Worm (Caenorhabditis elegans) whole organism, young adult: Measurements from ENCODE around the gene ZK1055.6.

Source experiments
- B0261.1 ChIP-seq: sonication (generic microtip); optimal IDR thresholded peaks from 2 replicates; lab custom pipeline; 2016; ENCODE audit warnings: mild to moderate bottlenecking, missing genetic modification characterization, moderate library complexity, missing compliant biosample characterization
- C17E4.6 ChIP-seq: fragments of 200-800 bp; sonication (Bioruptor generic); IDR thresholded peaks from 2 replicates; pipeline ENCODE4 v1.3.6; 2022; ENCODE audit warnings: missing genetic modification reagents, missing genetic modification characterization, missing compliant biosample characterization
- F10E7.11 ChIP-seq: sonication (generic microtip); optimal IDR thresholded peaks from 2 replicates; lab custom pipeline; 2017; ENCODE audit warnings: mild to moderate bottlenecking, missing genetic modification characterization, moderate library complexity, missing compliant biosample characterization
- F22D6.2 ChIP-seq: sonication (generic microtip); optimal IDR thresholded peaks from 2 replicates; lab custom pipeline; 2016; ENCODE audit warnings: mild to moderate bottlenecking, missing genetic modification characterization, missing compliant biosample characterization
- F23B12.7 ChIP-seq: sonication (generic microtip); optimal IDR thresholded peaks from 2 replicates; lab custom pipeline; 2017; ENCODE audit warnings: missing genetic modification characterization, mild to moderate bottlenecking, missing compliant biosample characterization, antibody characterized with exemption, moderate library complexity; ENCODE audit not compliant: insufficient read depth
- F33H1.4 ChIP-seq: fragments of 200-800 bp; sonication (Bioruptor generic); IDR thresholded peaks from 2 replicates; pipeline ENCODE4 v1.3.6; 2022; ENCODE audit warnings: missing genetic modification reagents, missing genetic modification characterization, missing compliant biosample characterization
- K11D2.4 ChIP-seq: fragments of 200-800 bp; sonication (Bioruptor generic); IDR thresholded peaks from 2 replicates; pipeline ENCODE4 v1.3.6; 2022; ENCODE audit warnings: missing genetic modification reagents, missing genetic modification characterization, missing compliant biosample characterization
- K12H6.12 ChIP-seq: fragments of 200-800 bp; sonication (Bioruptor generic); optimal IDR thresholded peaks from 2 replicates; lab custom pipeline; 2018; ENCODE audit warnings: mild to moderate bottlenecking, missing genetic modification characterization, missing compliant biosample characterization
- T26A5.8 ChIP-seq: sonication (generic microtip); optimal IDR thresholded peaks from 2 replicates; lab custom pipeline; 2016; ENCODE audit warnings: missing genetic modification characterization, missing compliant biosample characterization
- ama-1 ChIP-seq, 3 experiments: fragments of 150-350 bp in 1 of 3; sonication (generic microtip) in 2 of 3; optimal IDR thresholded peaks; 2 replicates each; lab custom pipeline; 2014 to 2018; ENCODE audit warnings: missing biosample characterization in 2 of 3, missing genetic modification characterization in 2 of 3, missing genetic modification reagents in 2 of 3
- atf-7 ChIP-seq: sonication (generic microtip); optimal IDR thresholded peaks from 2 replicates; lab custom pipeline; 2017; ENCODE audit warnings: mild to moderate bottlenecking, missing genetic modification characterization, missing compliant biosample characterization
- attf-5 ChIP-seq: fragments of 200-800 bp; sonication (Bioruptor generic); optimal IDR thresholded peaks from 2 replicates; lab custom pipeline; 2018; ENCODE audit warnings: mild to moderate bottlenecking, missing genetic modification characterization, missing compliant biosample characterization
- attf-6 ChIP-seq: fragments of 200-800 bp; sonication (Bioruptor generic); IDR thresholded peaks from 2 replicates; pipeline ENCODE4 v1.3.6; 2022; ENCODE audit warnings: missing genetic modification reagents, missing genetic modification characterization, missing compliant biosample characterization
- bed-2 ChIP-seq: fragments of 200-800 bp; sonication (Bioruptor generic); IDR thresholded peaks from 2 replicates; pipeline ENCODE4 v1.3.6; 2022; ENCODE audit warnings: missing genetic modification reagents, missing genetic modification characterization, missing compliant biosample characterization
- ccch-3 ChIP-seq: fragments of 200-800 bp; sonication (Bioruptor generic); optimal IDR thresholded peaks from 2 replicates; lab custom pipeline; 2018; ENCODE audit warnings: mild to moderate bottlenecking, missing genetic modification characterization, missing compliant biosample characterization
- ceh-100 ChIP-seq: fragments of 200-800 bp; sonication (Bioruptor generic); IDR thresholded peaks from 2 replicates; pipeline ENCODE4 v1.3.6; 2022; ENCODE audit warnings: missing genetic modification reagents, missing genetic modification characterization, missing compliant biosample characterization
- ceh-58 ChIP-seq: fragments of 200-800 bp; sonication (Bioruptor generic); IDR thresholded peaks from 2 replicates; pipeline ENCODE4 v1.3.6; 2022; ENCODE audit warnings: missing genetic modification characterization, missing compliant biosample characterization
- die-1 ChIP-seq: sonication (generic microtip); optimal IDR thresholded peaks from 2 replicates; lab custom pipeline; 2016; ENCODE audit warnings: missing genotype, mild to moderate bottlenecking, missing genetic modification characterization, missing compliant biosample characterization
- egl-18 ChIP-seq: fragments of 200-800 bp; sonication (Bioruptor generic); IDR thresholded peaks from 2 replicates; pipeline ENCODE4 v1.3.6; 2022; ENCODE audit warnings: missing genetic modification reagents, missing genetic modification characterization, missing compliant biosample characterization
- fkh-3 ChIP-seq: sonication (generic microtip); optimal IDR thresholded peaks from 2 replicates; lab custom pipeline; 2016; ENCODE audit warnings: mild to moderate bottlenecking, missing genetic modification characterization, missing compliant biosample characterization
- gei-17 ChIP-seq: fragments of 200-800 bp; sonication (Bioruptor generic); optimal IDR thresholded peaks from 2 replicates; lab custom pipeline; 2018; ENCODE audit warnings: mild to moderate bottlenecking, missing genetic modification characterization, missing compliant biosample characterization
- him-1 ChIP-seq: sonication (generic microtip); optimal IDR thresholded peaks from 2 replicates; lab custom pipeline; 2016; ENCODE audit warnings: missing genotype, missing genetic modification reagents, missing genetic modification characterization, missing compliant biosample characterization
- hmg-1.2 ChIP-seq: fragments of 200-800 bp; sonication (Bioruptor generic); IDR thresholded peaks from 2 replicates; pipeline ENCODE4 v1.3.6; 2022; ENCODE audit warnings: missing genetic modification reagents, missing genetic modification characterization, missing compliant biosample characterization
- hsf-1 ChIP-seq: fragments of 200-800 bp; sonication (Bioruptor generic); IDR thresholded peaks from 2 replicates; pipeline ENCODE4 v1.3.6; 2022; ENCODE audit warnings: missing genetic modification reagents, missing genetic modification characterization, missing compliant biosample characterization
- lag-1 ChIP-seq: fragments of 200-800 bp; sonication (Bioruptor generic); IDR thresholded peaks from 2 replicates; pipeline ENCODE4 v1.3.6; 2022; ENCODE audit warnings: missing genetic modification reagents, missing genetic modification characterization, missing compliant biosample characterization
- let-526 ChIP-seq: fragments of 200-800 bp; sonication (Bioruptor generic); IDR thresholded peaks from 2 replicates; pipeline ENCODE4 v1.3.6; 2022; ENCODE audit warnings: missing genetic modification reagents, missing genetic modification characterization, missing compliant biosample characterization
- lsl-1 ChIP-seq: fragments of 200-800 bp; sonication (Bioruptor generic); optimal IDR thresholded peaks from 2 replicates; lab custom pipeline; 2018; ENCODE audit warnings: mild to moderate bottlenecking, missing genetic modification characterization, moderate library complexity, missing compliant biosample characterization
- lsy-27 ChIP-seq: sonication (generic microtip); optimal IDR thresholded peaks from 2 replicates; lab custom pipeline; 2017; ENCODE audit warnings: missing genetic modification characterization, mild to moderate bottlenecking, missing compliant biosample characterization, antibody characterized with exemption, missing genotype, borderline replicate concordance; ENCODE audit not compliant: insufficient read depth
- madf-6 ChIP-seq: fragments of 200-800 bp; sonication (Bioruptor generic); IDR thresholded peaks from 2 replicates; pipeline ENCODE4 v1.3.6; 2022; ENCODE audit warnings: missing genetic modification reagents, missing genetic modification characterization, missing compliant biosample characterization
- nhr-120 ChIP-seq: fragments of 200-800 bp; sonication (Bioruptor generic); IDR thresholded peaks from 2 replicates; pipeline ENCODE4 v1.3.6; 2022; ENCODE audit warnings: missing genetic modification characterization, missing compliant biosample characterization
- pbrm-1 ChIP-seq: fragments of 200-800 bp; sonication (Bioruptor generic); IDR thresholded peaks from 2 replicates; pipeline ENCODE4 v1.3.6; 2022; ENCODE audit warnings: missing genetic modification reagents, missing genetic modification characterization, missing compliant biosample characterization
- pha-4 ChIP-seq: fragments of 150-350 bp; sonication (generic microtip); optimal IDR thresholded peaks from 2 replicates; lab custom pipeline; 2014; ENCODE audit warnings: missing biosample characterization, missing genetic modification reagents, missing genetic modification characterization
- rec-8 ChIP-seq, 2 experiments: sonication (generic microtip); optimal IDR thresholded peaks; 2 replicates each; lab custom pipeline; 2016; ENCODE audit warnings: mild to moderate bottlenecking in 2 of 2, missing genetic modification characterization in 2 of 2, missing genetic modification reagents in 2 of 2, missing genotype in 2 of 2, missing biosample characterization in 1 of 2, missing compliant biosample characterization in 1 of 2, moderate library complexity in 1 of 2
- sdz-38 ChIP-seq: sonication (generic microtip); optimal IDR thresholded peaks from 2 replicates; lab custom pipeline; 2016; ENCODE audit warnings: missing genotype, missing genetic modification characterization, missing compliant biosample characterization
- snpc-3.4 ChIP-seq: sonication (generic microtip); optimal IDR thresholded peaks from 2 replicates; lab custom pipeline; 2017; ENCODE audit warnings: missing genetic modification characterization, mild to moderate bottlenecking, missing compliant biosample characterization, antibody characterized with exemption, moderate library complexity, missing genotype, missing genetic modification reagents
- snpc-4 ChIP-seq, 5 experiments: fragments of 150-350 bp in 1 of 5; sonication (generic microtip) in 4 of 5; optimal IDR thresholded peaks; 2 replicates each; lab custom pipeline; 2014 to 2018; ENCODE audit warnings: missing genetic modification characterization in 5 of 5, missing biosample characterization in 3 of 5, antibody characterized with exemption in 2 of 5, mild to moderate bottlenecking in 2 of 5, missing compliant biosample characterization in 2 of 5, missing genotype in 2 of 5, moderate library complexity in 2 of 5, missing genetic modification reagents in 1 of 5
- tbx-9 ChIP-seq: sonication (generic microtip); optimal IDR thresholded peaks from 2 replicates; lab custom pipeline; 2016; ENCODE audit warnings: borderline replicate concordance, missing genetic modification characterization, inconsistent platforms, missing compliant biosample characterization
- unc-62 ChIP-seq: fragments of 150-350 bp; optimal IDR thresholded peaks from 2 replicates; lab custom pipeline; 2014; ENCODE audit warnings: missing biosample characterization, missing genetic modification reagents, missing genetic modification characterization
- ztf-25 ChIP-seq: fragments of 200-800 bp; sonication (Bioruptor generic); IDR thresholded peaks from 2 replicates; pipeline ENCODE4 v1.3.6; 2022; ENCODE audit warnings: missing genetic modification reagents, missing genetic modification characterization, missing compliant biosample characterization
- ztf-28 ChIP-seq: fragments of 200-800 bp; sonication (Bioruptor generic); IDR thresholded peaks from 2 replicates; pipeline ENCODE4 v1.3.6; 2022; ENCODE audit warnings: missing genetic modification reagents, missing genetic modification characterization, missing compliant biosample characterization
- ztf-6 ChIP-seq: fragments of 200-800 bp; sonication (Bioruptor generic); IDR thresholded peaks from 2 replicates; pipeline ENCODE4 v1.3.6; 2022; ENCODE audit warnings: missing genetic modification reagents, missing genetic modification characterization, missing compliant biosample characterization

Gene ZK1055.6

DNA sequence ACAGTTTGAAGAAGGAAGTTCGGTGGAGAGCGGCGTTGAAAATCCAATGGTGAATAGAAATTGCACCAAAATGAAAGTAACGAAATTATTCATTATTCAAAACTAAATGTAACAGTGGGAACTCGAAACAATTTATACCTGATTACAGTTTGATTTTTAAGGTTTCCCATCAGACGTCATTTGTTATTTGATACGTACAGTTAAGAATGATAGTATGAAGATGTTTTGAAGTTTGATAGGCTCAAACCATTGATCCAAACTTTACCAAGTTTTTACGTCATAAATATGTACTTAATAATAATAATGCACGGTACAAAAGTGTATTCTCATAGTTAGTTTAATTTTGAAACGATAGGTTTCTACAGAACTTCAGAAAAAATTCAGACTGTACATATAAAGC, 44.3 kb downstream of the ZK1055.6 start, which contains the start of gene spp-20:
spp-20 (minus strand) TSS at position 101 of the 400 bp plus-strand sequence.
- no peak for TF ChIP-seq ceh-58 (GFP tag; lab: Robert Waterston, UW)
- no peak for TF ChIP-seq nhr-120
- no peak for TF ChIP-seq B0261.1 (tag; lab: Kevin White, UChicago)
- no peak for TF ChIP-seq K12H6.12 (tag; lab: Kevin White, UChicago)
- no peak for TF ChIP-seq ccch-3 (GFP tag; lab: Kevin White, UChicago)
- TF ChIP-seq F10E7.11, result no peak
- TF ChIP-seq, all 124 proteins: peak for 0

DNA sequence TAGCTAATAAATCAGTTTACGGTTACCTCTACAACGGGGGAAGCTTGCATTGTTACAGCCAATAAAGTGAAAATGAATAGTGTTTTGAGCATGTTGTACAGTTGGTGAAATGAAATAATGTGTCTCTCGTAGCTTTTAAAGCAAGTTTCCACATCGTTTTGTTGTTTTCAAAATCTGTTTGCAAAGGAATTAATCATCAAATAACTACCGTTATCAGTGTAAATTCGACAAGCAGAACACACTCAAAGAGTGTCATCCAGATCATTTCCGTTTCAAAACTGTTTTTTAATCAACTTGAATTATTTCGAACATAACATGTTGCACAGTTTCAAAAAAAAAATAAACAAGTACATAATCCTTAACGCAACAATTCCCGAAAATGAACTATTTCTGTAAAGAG, 45.4 kb downstream of the ZK1055.6 start, which contains the start of gene spp-27:
spp-27 (minus strand) TSS at position 101 of the 400 bp plus-strand sequence.
- TF ChIP-seq attf-6 (GFP tag; lab: Robert Waterston, UW) (no peak), C17E4.6 (no peak)

ce11 chrV:6554308-6554707, 48.1 kb downstream of the ZK1055.6 start, which contains the start of gene K04A8.19:
K04A8.19 (minus strand) TSS chrV:6554408.
- TF ChIP-seq gei-17 (GFP tag; lab: Kevin White, UChicago), result no peak
- TF ChIP-seq ztf-6, result no peak
- no peak for TF ChIP-seq T26A5.8
- no peak for TF ChIP-seq rec-8 (tag; optimal IDR thresholded peaks at IDR 0.05; lab: Kevin White, UChicago)

DNA sequence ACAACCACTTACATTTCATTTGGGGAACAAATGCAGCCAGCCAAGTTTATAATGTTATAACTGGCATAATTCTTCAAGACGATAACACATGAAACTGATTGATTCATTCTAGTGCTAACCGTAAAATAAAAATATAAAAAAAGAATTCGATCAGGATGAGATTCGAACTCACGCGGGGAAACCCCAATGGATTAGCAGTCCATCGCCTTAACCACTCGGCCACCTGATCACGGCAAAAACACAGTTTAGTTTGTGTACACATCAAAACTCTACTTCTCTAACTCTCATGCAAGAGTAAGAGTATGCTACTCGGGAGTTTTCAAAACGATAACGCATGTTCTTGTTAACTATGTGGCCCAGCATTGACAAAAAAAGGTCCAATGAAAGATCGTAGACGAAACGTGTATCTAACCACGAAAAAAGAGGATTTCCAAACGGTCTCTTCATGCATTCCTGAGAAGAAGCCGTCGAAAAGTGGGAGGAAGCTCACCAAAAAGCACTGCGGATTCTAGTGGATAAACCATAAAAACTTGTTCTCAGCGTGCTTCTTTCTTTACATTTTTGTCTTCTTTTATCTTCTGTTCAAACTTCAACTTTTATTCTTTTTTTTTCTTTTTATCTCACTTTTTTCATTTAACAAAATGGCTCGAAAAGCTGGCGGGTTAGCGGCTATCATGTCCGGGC, 50.6 kb downstream of the ZK1055.6 start, which contains the start of gene twk-10:
twk-10 (plus strand) TSS at position 634 of the 684 bp plus-strand sequence.
- peak; percentile 75 for TF ChIP-seq him-1 (tag; lab: Kevin White, UChicago)
- no peak for TF ChIP-seq bed-2 (GFP tag; lab: Robert Waterston, UW)
- no peak for TF ChIP-seq sdz-38 (tag; lab: Kevin White, UChicago)
- peak; percentile 84; the same call in 1 of the 2 replicates for TF ChIP-seq ztf-25 (GFP tag; lab: Robert Waterston, UW)
- TF ChIP-seq madf-6 (GFP tag; lab: Robert Waterston, UW), result peak; percentile 58; the same call in 1 of the 2 replicates
- no peak for TF ChIP-seq egl-18 (GFP tag; lab: Robert Waterston, UW)
- TF ChIP-seq fkh-3 (tag; lab: Kevin White, UChicago), result no peak
- no peak for TF ChIP-seq ztf-28 (GFP tag; lab: Robert Waterston, UW)
- TF ChIP-seq ceh-100 (GFP tag; lab: Robert Waterston, UW), result no peak
- no peak for TF ChIP-seq F22D6.2 (tag; lab: Kevin White, UChicago)
- peak; percentile 87 for TF ChIP-seq F23B12.7 (tag; lab: Kevin White, UChicago)
- TF ChIP-seq pha-4 (tag; lab: Kevin White, UChicago), result no peak
- no peak for TF ChIP-seq unc-62 (GFP tag; lab: Kevin White, UChicago)
- peak; percentile 70 for TF ChIP-seq snpc-4 (GFP tag; optimal IDR thresholded peaks at IDR 0.05; lab: Kevin White, UChicago)
- TF ChIP-seq snpc-4 (tag; optimal IDR thresholded peaks at IDR 0.05; lab: Kevin White, UChicago), result peak in 1 of 4 experiments; percentile 35
- TF ChIP-seq gei-17 (GFP tag; lab: Kevin White, UChicago), result no peak
- TF ChIP-seq die-1 (tag; lab: Kevin White, UChicago), result peak; percentile 78
- peak; percentile 53 for TF ChIP-seq attf-5 (GFP tag; lab: Kevin White, UChicago)
- TF ChIP-seq lsl-1 (GFP tag; lab: Kevin White, UChicago), result peak; percentile 7
- no peak for TF ChIP-seq ztf-6
- 0 out of 2 replicates have a peak, but pooled peaks have one; percentile 8 for TF ChIP-seq F33H1.4 (GFP tag; lab: Robert Waterston, UW)
- TF ChIP-seq lag-1 (GFP tag; lab: Robert Waterston, UW), result no peak
- no peak for TF ChIP-seq atf-7
- no peak for TF ChIP-seq tbx-9 (tag; lab: Kevin White, UChicago)
- TF ChIP-seq hsf-1 (GFP tag; lab: Robert Waterston, UW), result no peak
- peak; percentile 52; the same call in 1 of the 2 replicates for TF ChIP-seq pbrm-1 (GFP tag; lab: Robert Waterston, UW)
- TF ChIP-seq let-526 (GFP tag; lab: Robert Waterston, UW), result no peak
- TF ChIP-seq K11D2.4 (GFP tag; lab: Robert Waterston, UW), result no peak
- no peak for TF ChIP-seq ama-1 (optimal IDR thresholded peaks at IDR 0.05; lab: Kevin White, UChicago)
- TF ChIP-seq ama-1 (GFP tag; optimal IDR thresholded peaks at IDR 0.05; lab: Kevin White, UChicago), result peak in 1 of 2 experiments; percentile 88
- peak; percentile 61 for TF ChIP-seq hmg-1.2 (GFP tag; lab: Robert Waterston, UW)
- peak; percentile 32 for TF ChIP-seq snpc-3.4
- TF ChIP-seq lsy-27 (tag; lab: Kevin White, UChicago), result peak; percentile 51
